Fruit fly (Drosophila melanogaster): ENCODE data around the gene Lsd-2.

Lsd-2 gene

DNA sequence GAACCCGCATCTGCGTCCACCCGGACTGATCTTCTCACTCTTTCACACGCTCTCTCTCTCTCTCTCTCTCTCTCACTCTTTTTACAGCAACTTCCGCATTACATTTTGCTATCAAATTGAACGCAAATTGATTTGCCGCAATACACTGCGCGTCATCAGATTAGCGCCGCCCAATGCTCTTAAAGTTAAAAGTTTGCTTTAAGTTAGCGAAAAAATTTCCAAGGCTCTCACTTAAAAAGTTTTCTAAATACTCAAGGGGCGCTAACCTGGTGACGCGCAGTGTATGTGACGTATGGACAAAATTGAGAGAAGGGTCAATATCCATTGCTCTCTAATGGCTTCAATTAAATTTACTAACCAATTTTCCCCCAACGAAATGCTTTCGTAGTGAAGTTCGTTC is 53.8 kb downstream of the Lsd-2 start (continued):
- TF ChIP-seq Gsc (GFP tag; IDR thresholded peaks at IDR 0.05) (no peak), pan (optimal IDR thresholded peaks at IDR 0.05) (no peak), pan (GFP tag; optimal IDR thresholded peaks at IDR 0.05 in 1 of 2, IDR thresholded peaks at IDR 0.05 in 1 of 2) (peak in 1 of 2 experiments; percentile 77), jigr1 (GFP tag; IDR thresholded peaks at IDR 0.05) (peak; percentile 54; the same call in 1 of the 3 replicates), Xbp1 (GFP tag; optimal IDR thresholded peaks at IDR 0.05) (peak; percentile 88), Hr51 (GFP tag; optimal IDR thresholded peaks at IDR 0.05) (peak; percentile 86), CG34422 (GFP tag; IDR thresholded peaks at IDR 0.05) (peak; percentile 81), btn (GFP tag; optimal IDR thresholded peaks at IDR 0.05) (peak; percentile 73), bab2 (GFP tag; optimal IDR thresholded peaks at IDR 0.05) (peak; percentile 86), CG9932 (GFP tag; IDR thresholded peaks at IDR 0.05) (peak; percentile 80), cato (GFP tag; optimal IDR thresholded peaks at IDR 0.05; ENCODE audit: borderline replicate concordance) (peak; percentile 72), CG12744 (GFP tag; optimal IDR thresholded peaks at IDR 0.05) (peak; percentile 80), HHEX (GFP tag; optimal IDR thresholded peaks at IDR 0.05) (peak; percentile 86), scrt (GFP tag; optimal IDR thresholded peaks at IDR 0.05) (peak; percentile 70), Mes4 (GFP tag; optimal IDR thresholded peaks at IDR 0.05) (peak; percentile 74), bigmax (GFP tag; optimal IDR thresholded peaks at IDR 0.05) (no peak), lola (GFP tag; optimal IDR thresholded peaks at IDR 0.05) (peak in 1 of 3 experiments; percentile 74), CG10654 (GFP tag; optimal IDR thresholded peaks at IDR 0.05) (peak; percentile 75), CG7839 (tag; optimal IDR thresholded peaks at IDR 0.05) (peak; percentile 92), hkb (optimal IDR thresholded peaks at IDR 0.05) (no peak), hkb (GFP tag; IDR thresholded peaks at IDR 0.05) (peak; percentile 88), ftz-f1 (GFP tag; optimal IDR thresholded peaks at IDR 0.05) (no peak), chif (GFP tag; optimal IDR thresholded peaks at IDR 0.05) (peak; percentile 82 to 88), Scr (GFP tag; IDR thresholded peaks at IDR 0.05; ENCODE audit: partially characterized antibody) (no peak), tgo (GFP tag; IDR thresholded peaks at IDR 0.05) (peak; percentile 83), maf-S (GFP tag; optimal IDR thresholded peaks at IDR 0.05) (peak; percentile 77), so (GFP tag; IDR thresholded peaks at IDR 0.05) (peak; percentile 81; the same call in 2 of the 3 replicates), CG2116 (GFP tag; optimal IDR thresholded peaks at IDR 0.05) (peak; percentile 45), Awh (GFP tag; IDR thresholded peaks at IDR 0.05) (peak; percentile 77), ab (GFP tag; optimal IDR thresholded peaks at IDR 0.05) (peak; percentile 15), lilli (GFP tag; optimal IDR thresholded peaks at IDR 0.05) (peak; percentile 88), CG6254 (GFP tag; optimal IDR thresholded peaks at IDR 0.05) (peak; percentile 78), odd (GFP tag; optimal IDR thresholded peaks at IDR 0.05) (peak; percentile 74), Sry-β (GFP tag; optimal IDR thresholded peaks at IDR 0.05) (peak; percentile 21), p53 (GFP tag; optimal IDR thresholded peaks at IDR 0.05) (peak; percentile 71), CG13624 (GFP tag; optimal IDR thresholded peaks at IDR 0.05) (peak; percentile 85), lab (GFP tag; optimal IDR thresholded peaks at IDR 0.05) (peak; percentile 90), CG18599 (GFP tag; optimal IDR thresholded peaks at IDR 0.05) (peak; percentile 85), Side (GFP tag; optimal IDR thresholded peaks at IDR 0.05) (peak; percentile 83), Ada2b (GFP tag; IDR thresholded peaks at IDR 0.05) (peak; percentile 82), Myb (GFP tag; optimal IDR thresholded peaks at IDR 0.05) (peak; percentile 70), CG2202 (tag; optimal IDR thresholded peaks at IDR 0.05) (peak; percentile 62), Eip74EF (GFP tag; optimal IDR thresholded peaks at IDR 0.05) (peak in 1 of 2 experiments; percentile 90), sim (GFP tag; IDR thresholded peaks at IDR 0.05) (peak; percentile 76), eve (GFP tag; optimal IDR thresholded peaks at IDR 0.05) (peak in 1 of 2 experiments; percentile 82), Sox102F (GFP tag; optimal IDR thresholded peaks at IDR 0.05) (peak; percentile 92), CG17359 (tag; optimal IDR thresholded peaks at IDR 0.05) (peak; percentile 91), CG11247 (GFP tag; IDR thresholded peaks at IDR 0.05) (peak; percentile 69), C15 (GFP tag; IDR thresholded peaks at IDR 0.05) (peak; percentile 38; the same call in 1 of the 3 replicates), CG8359 (GFP tag; optimal IDR thresholded peaks at IDR 0.05; ENCODE audit: borderline replicate concordance) (peak; percentile 65)
